Fruit fly (Drosophila melanogaster) whole organism, embryonic: Measurements from ENCODE around the gene Rbp1-like.
A peak's percentile ranks its signal among the peaks of the same experiment; 100 is the strongest.

Experiments
- Adf1 ChIP-seq: fragments of 200-800 bp; sonication (Bioruptor generic); IDR thresholded peaks from 2 replicates; pipeline ENCODE4 v1.3.6; 2022; ENCODE audit warnings: missing biosample characterization, missing genetic modification characterization
- Asciz ChIP-seq: fragments of 200-800 bp; sonication (Bioruptor generic); optimal IDR thresholded peaks from 2 replicates; lab custom pipeline; 2017; ENCODE audit warnings: missing biosample characterization, mild to moderate bottlenecking, missing genetic modification characterization, missing genetic modification reagents
- BEAF-32 ChIP-seq: fragments of 200-800 bp; sonication (Bioruptor generic); optimal IDR thresholded peaks from 3 replicates; lab custom pipeline; 2017; ENCODE audit warnings: missing biosample characterization, missing genetic modification characterization, mild to moderate bottlenecking, moderate library complexity, missing genetic modification reagents
- Bdp1 ChIP-seq: fragments of 200-800 bp; sonication (Bioruptor generic); optimal IDR thresholded peaks from 3 replicates; lab custom pipeline; 2016; ENCODE audit warnings: missing biosample characterization, missing genetic modification characterization
- BtbVII ChIP-seq: fragments of 200-800 bp; sonication (Bioruptor generic); optimal IDR thresholded peaks from 3 replicates; lab custom pipeline; 2017; ENCODE audit warnings: missing biosample characterization, mild to moderate bottlenecking, missing genetic modification characterization
- Bteb2 ChIP-seq: fragments of 200-800 bp; sonication (Bioruptor generic); optimal IDR thresholded peaks from 2 replicates; lab custom pipeline; 2016; ENCODE audit warnings: missing biosample characterization, missing genetic modification characterization
- CG10267 ChIP-seq: fragments of 200-800 bp; sonication (Bioruptor generic); optimal IDR thresholded peaks from 2 replicates; lab custom pipeline; 2018; ENCODE audit warnings: missing biosample characterization, mild to moderate bottlenecking, missing genetic modification characterization, moderate library complexity
- CG10565 ChIP-seq: fragments of 200-800 bp; sonication (Bioruptor generic); optimal IDR thresholded peaks from 3 replicates; lab custom pipeline; 2016; ENCODE audit warnings: missing biosample characterization, mild to moderate bottlenecking, missing genetic modification characterization
- CG11696 ChIP-seq: fragments of 200-800 bp; sonication (Bioruptor generic); IDR thresholded peaks from 2 replicates; pipeline ENCODE4 v1.3.6; 2022; ENCODE audit warnings: missing biosample characterization, missing genetic modification characterization
- CG12659 ChIP-seq: fragments of 200-800 bp; sonication (Bioruptor generic); optimal IDR thresholded peaks from 3 replicates; lab custom pipeline; 2017; ENCODE audit warnings: mild to moderate bottlenecking, missing biosample characterization, missing genetic modification reagents, missing genetic modification characterization
- CG13624 ChIP-seq: fragments of 200-800 bp; sonication (Bioruptor generic); optimal IDR thresholded peaks from 2 replicates; lab custom pipeline; 2016; ENCODE audit warnings: missing biosample characterization, missing genetic modification characterization
- CG1832 ChIP-seq: fragments of 200-800 bp; sonication (Bioruptor generic); optimal IDR thresholded peaks from 2 replicates; lab custom pipeline; 2017; ENCODE audit warnings: missing biosample characterization, mild to moderate bottlenecking, missing genetic modification characterization, inconsistent platforms
- CG2199 ChIP-seq: fragments of 200-800 bp; sonication (Bioruptor generic); IDR thresholded peaks from 3 replicates; pipeline ENCODE4 v1.3.6; 2022; ENCODE audit warnings: missing biosample characterization, missing genetic modification characterization
- CG2875 ChIP-seq: fragments of 200-800 bp; sonication (Bioruptor generic); optimal IDR thresholded peaks from 2 replicates; lab custom pipeline; 2017; ENCODE audit warnings: missing biosample characterization, mild to moderate bottlenecking, missing genetic modification characterization, missing genetic modification reagents
- CG30431 ChIP-seq: fragments of 200-800 bp; sonication (Bioruptor generic); optimal IDR thresholded peaks from 2 replicates; lab custom pipeline; 2017; ENCODE audit warnings: missing biosample characterization, missing genetic modification characterization
- CG31224 ChIP-seq: fragments of 200-800 bp; sonication (Bioruptor generic); IDR thresholded peaks from 2 replicates; pipeline ENCODE4 v1.3.6; 2022; ENCODE audit warnings: missing biosample characterization, missing genetic modification characterization
- CG4404 ChIP-seq: fragments of 200-800 bp; sonication (Bioruptor generic); IDR thresholded peaks from 2 replicates; pipeline ENCODE4 v1.3.6; 2022; ENCODE audit warnings: missing biosample characterization, missing genetic modification characterization
- CG6254 ChIP-seq: fragments of 200-800 bp; sonication (Bioruptor generic); optimal IDR thresholded peaks from 3 replicates; lab custom pipeline; 2017; ENCODE audit warnings: mild to moderate bottlenecking, missing biosample characterization, missing genetic modification reagents, missing genetic modification characterization
- CG6765 ChIP-seq: fragments of 200-800 bp; sonication (Bioruptor generic); optimal IDR thresholded peaks from 3 replicates; lab custom pipeline; 2017; ENCODE audit warnings: missing biosample characterization, mild to moderate bottlenecking, missing genetic modification characterization
- CG7271 ChIP-seq: fragments of 200-800 bp; sonication (Bioruptor generic); optimal IDR thresholded peaks from 2 replicates; lab custom pipeline; 2018; ENCODE audit warnings: missing biosample characterization, mild to moderate bottlenecking, missing genetic modification characterization, moderate library complexity
- CG7786 ChIP-seq: fragments of 200-800 bp; sonication (Bioruptor generic); optimal IDR thresholded peaks from 2 replicates; lab custom pipeline; 2016; ENCODE audit warnings: missing biosample characterization, missing genetic modification characterization
- CG8944 ChIP-seq: fragments of 200-800 bp; sonication (Bioruptor generic); optimal IDR thresholded peaks from 3 replicates; lab custom pipeline; 2016; ENCODE audit warnings: missing biosample characterization, missing genetic modification characterization
- CG9215 ChIP-seq: fragments of 200-800 bp; sonication (Bioruptor generic); IDR thresholded peaks from 2 replicates; pipeline ENCODE4 v1.3.6; 2022; ENCODE audit warnings: missing biosample characterization, missing genetic modification characterization
- Dad ChIP-seq: fragments of 200-800 bp; sonication (Bioruptor generic); optimal IDR thresholded peaks from 3 replicates; lab custom pipeline; 2016; ENCODE audit warnings: missing biosample characterization, missing genetic modification characterization
- Dbx ChIP-seq: fragments of 200-800 bp; sonication (Bioruptor generic); IDR thresholded peaks from 3 replicates; pipeline ENCODE4 v1.3.6; 2022; ENCODE audit warnings: missing biosample characterization, missing genetic modification characterization
- Dll ChIP-seq: fragments of 200-800 bp; sonication (Bioruptor generic); IDR thresholded peaks from 4 replicates; pipeline ENCODE4 v1.3.6; 2022; ENCODE audit warnings: missing biosample characterization, missing genetic modification characterization; ENCODE audit not compliant: partially characterized antibody
- Ets65A ChIP-seq: fragments of 200-800 bp; sonication (Bioruptor generic); peaks from one replicate; lab custom pipeline; 2016; ENCODE audit warnings: missing biosample characterization, missing genetic modification characterization
- Fer3 ChIP-seq: fragments of 200-800 bp; sonication (Bioruptor generic); optimal IDR thresholded peaks from 2 replicates; lab custom pipeline; 2018; ENCODE audit warnings: missing biosample characterization, mild to moderate bottlenecking, missing genetic modification characterization, moderate library complexity
- Gsc ChIP-seq: fragments of 200-800 bp; sonication (Bioruptor generic); IDR thresholded peaks from 2 replicates; pipeline ENCODE4 v1.3.6; 2022; ENCODE audit warnings: missing biosample characterization, missing genetic modification characterization
- Jarid2 ChIP-seq: fragments of 200-800 bp; sonication (Bioruptor generic); optimal IDR thresholded peaks from 3 replicates; lab custom pipeline; 2017; ENCODE audit warnings: mild to moderate bottlenecking, missing biosample characterization, missing genetic modification reagents, missing genetic modification characterization
- NC2β ChIP-seq: fragments of 200-800 bp; sonication (Bioruptor generic); optimal IDR thresholded peaks from 2 replicates; lab custom pipeline; 2016; ENCODE audit warnings: missing biosample characterization, missing genetic modification characterization
- Poxn ChIP-seq: fragments of 200-800 bp; sonication (Bioruptor generic); IDR thresholded peaks from 2 replicates; pipeline ENCODE4 v1.3.6; 2022; ENCODE audit warnings: missing biosample characterization, missing genetic modification characterization
- Spps ChIP-seq: fragments of 200-800 bp; sonication (Bioruptor generic); optimal IDR thresholded peaks from 2 replicates; lab custom pipeline; 2018; ENCODE audit warnings: missing biosample characterization, mild to moderate bottlenecking, missing genetic modification characterization
- ap ChIP-seq: fragments of 200-800 bp; sonication (Bioruptor generic); IDR thresholded peaks from 2 replicates; pipeline ENCODE4 v1.3.6; 2022; ENCODE audit warnings: missing biosample characterization, missing genetic modification characterization
- ase ChIP-seq: fragments of 200-800 bp; sonication (Bioruptor generic); IDR thresholded peaks from 3 replicates; pipeline ENCODE4 v1.3.6; 2022; ENCODE audit warnings: missing biosample characterization, missing genetic modification characterization
- emc ChIP-seq: fragments of 200-800 bp; sonication (Bioruptor generic); optimal IDR thresholded peaks from 2 replicates; lab custom pipeline; 2016; ENCODE audit warnings: missing biosample characterization, missing genetic modification characterization
- fd3F ChIP-seq: fragments of 200-800 bp; sonication (Bioruptor generic); optimal IDR thresholded peaks from 2 replicates; lab custom pipeline; 2018; ENCODE audit warnings: missing biosample characterization, mild to moderate bottlenecking, missing genetic modification characterization, moderate library complexity
- gce ChIP-seq: fragments of 200-800 bp; sonication (Bioruptor generic); IDR thresholded peaks from 3 replicates; pipeline ENCODE4 v1.3.6; 2022; ENCODE audit warnings: missing biosample characterization, missing genetic modification characterization
- gem ChIP-seq: fragments of 200-800 bp; sonication (Bioruptor generic); optimal IDR thresholded peaks from 2 replicates; lab custom pipeline; 2019; ENCODE audit warnings: missing biosample characterization, mild to moderate bottlenecking, missing genetic modification characterization, moderate library complexity
- gsb ChIP-seq: fragments of 200-800 bp; sonication (Bioruptor generic); IDR thresholded peaks from 2 replicates; pipeline ENCODE4 v1.3.6; 2022; ENCODE audit warnings: missing biosample characterization, missing genetic modification characterization
- ind ChIP-seq: fragments of 200-800 bp; sonication (Bioruptor generic); optimal IDR thresholded peaks from 3 replicates; lab custom pipeline; 2016; ENCODE audit warnings: missing biosample characterization, missing genetic modification characterization
- jing ChIP-seq: fragments of 200-800 bp; sonication (Bioruptor generic); optimal IDR thresholded peaks from 2 replicates; lab custom pipeline; 2018; ENCODE audit warnings: missing biosample characterization, mild to moderate bottlenecking, missing genetic modification characterization
- odd ChIP-seq: fragments of 200-800 bp; sonication (Bioruptor generic); optimal IDR thresholded peaks from 2 replicates; lab custom pipeline; 2017; ENCODE audit warnings: missing biosample characterization, mild to moderate bottlenecking, missing genetic modification characterization
- pnt ChIP-seq: fragments of 200-800 bp; sonication (Bioruptor generic); optimal IDR thresholded peaks from 3 replicates; lab custom pipeline; 2016; ENCODE audit warnings: missing biosample characterization, missing genetic modification characterization
- slou ChIP-seq: fragments of 200-800 bp; sonication (Bioruptor generic); optimal IDR thresholded peaks from 3 replicates; lab custom pipeline; 2016; ENCODE audit warnings: missing biosample characterization, missing genetic modification characterization
- slp2 ChIP-seq: fragments of 200-800 bp; sonication (Bioruptor generic); optimal IDR thresholded peaks from 2 replicates; lab custom pipeline; 2016; ENCODE audit warnings: missing biosample characterization, missing genetic modification characterization
- sug ChIP-seq: fragments of 200-800 bp; optimal IDR thresholded peaks from 2 replicates; lab custom pipeline; 2019; ENCODE audit warnings: missing biosample characterization, mild to moderate bottlenecking, missing genetic modification characterization, moderate library complexity
- tgo ChIP-seq: fragments of 200-800 bp; sonication (Bioruptor generic); IDR thresholded peaks from 3 replicates; pipeline ENCODE4 v1.3.6; 2022; ENCODE audit warnings: missing biosample characterization, missing genetic modification characterization
- toy ChIP-seq: fragments of 200-800 bp; sonication (Bioruptor generic); IDR thresholded peaks from 2 replicates; pipeline ENCODE4 v1.3.6; 2022; ENCODE audit warnings: missing biosample characterization, missing genetic modification characterization
- z ChIP-seq: fragments of 200-800 bp; sonication (Bioruptor generic); IDR thresholded peaks from 3 replicates; pipeline ENCODE4 v1.3.6; 2022; ENCODE audit warnings: missing biosample characterization, missing genetic modification characterization
- zen2 ChIP-seq: fragments of 200-800 bp; sonication (Bioruptor generic); IDR thresholded peaks from 3 replicates; pipeline ENCODE4 v1.3.6; 2022; ENCODE audit warnings: missing biosample characterization, missing genetic modification characterization; ENCODE audit not compliant: partially characterized antibody

Gene Rbp1-like

DNA sequence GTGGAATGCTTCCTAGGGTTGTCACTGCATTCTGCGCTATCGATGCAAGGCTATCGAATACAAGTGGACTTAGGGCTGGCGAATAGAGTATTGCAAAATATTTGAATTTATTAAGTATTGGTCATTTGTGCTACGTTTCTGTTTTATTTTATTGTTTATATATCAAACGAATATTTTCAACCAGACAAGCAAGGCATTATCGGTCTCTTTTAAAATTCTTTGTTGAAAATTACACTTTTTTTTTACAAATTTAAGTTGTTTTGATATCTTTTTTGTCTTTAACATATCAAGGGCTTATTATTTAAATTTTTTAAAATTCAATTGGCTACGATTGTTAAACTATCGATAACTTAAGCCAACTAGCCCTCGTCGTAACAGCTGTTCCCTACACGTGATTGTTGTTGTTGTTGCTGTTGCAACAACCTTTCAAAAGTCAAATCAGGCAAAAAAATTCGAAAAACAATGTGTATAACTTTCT lies 2.7 kb upstream of the Rbp1-like start, which contains the start of the genes Ype and CG1662 (continued):
- peak; percentile 74 for TF ChIP-seq CG4404
- no peak for TF ChIP-seq Gsc (GFP tag; lab: Robert Waterston, UW)
- peak; percentile 30 for TF ChIP-seq slp2 (GFP tag; lab: Kevin White, UChicago)
- TF ChIP-seq BtbVII (GFP tag; lab: Kevin White, UChicago): peak; percentile 54
- TF ChIP-seq Dbx (GFP tag; lab: Robert Waterston, UW): peak; percentile 69
- TF ChIP-seq fd3F (GFP tag; lab: Kevin White, UChicago): peak; percentile 65
- TF ChIP-seq z (GFP tag; lab: Robert Waterston, UW): no peak
- TF ChIP-seq sug: peak; percentile 75
- TF ChIP-seq CG10267 (tag; lab: Kevin White, UChicago): peak; percentile 89
- peak; percentile 58 for TF ChIP-seq slou
- TF ChIP-seq Adf1 (GFP tag; lab: Robert Waterston, UW): no peak
- TF ChIP-seq CG30431 (GFP tag; lab: Kevin White, UChicago): peak; percentile 24
- peak; percentile 82 for TF ChIP-seq Dll (GFP tag; lab: Robert Waterston, UW)
- peak; percentile 59 for TF ChIP-seq Dad (GFP tag; lab: Kevin White, UChicago)
- no peak for TF ChIP-seq CG10565 (GFP tag; lab: Kevin White, UChicago)
- TF ChIP-seq CG1832 (GFP tag; lab: Kevin White, UChicago): no peak
- peak; percentile 33; the same call in 1 of the 2 replicates for TF ChIP-seq ap (GFP tag; lab: Robert Waterston, UW)
- TF ChIP-seq CG7786 (GFP tag; lab: Kevin White, UChicago): peak; percentile 47
- no peak for TF ChIP-seq Poxn (GFP tag; lab: Robert Waterston, UW)
- peak; percentile 66 for TF ChIP-seq CG9215 (GFP tag; lab: Robert Waterston, UW)
- TF ChIP-seq Bteb2: peak; percentile 49
- TF ChIP-seq jing: no peak
- TF ChIP-seq CG2199 (GFP tag; lab: Robert Waterston, UW): no peak
- peak; percentile 34 for TF ChIP-seq odd
- peak; percentile 66 for TF ChIP-seq tgo (GFP tag; lab: Robert Waterston, UW)
- peak; percentile 84 for TF ChIP-seq CG12659 (GFP tag; lab: Kevin White, UChicago)
- TF ChIP-seq gem (tag; lab: Kevin White, UChicago): peak; percentile 84
- peak; percentile 67 for TF ChIP-seq CG13624 (GFP tag; lab: Kevin White, UChicago)
- peak; percentile 90 for TF ChIP-seq BEAF-32
- TF ChIP-seq ase: peak; percentile 42; the same call in 1 of the 3 replicates
- TF ChIP-seq ind (GFP tag; lab: Kevin White, UChicago): peak; percentile 74
- TF ChIP-seq gce (GFP tag; lab: Robert Waterston, UW): no peak
- peak; percentile 19 for TF ChIP-seq Asciz
- no peak; the same call in 1 of the 2 replicates for TF ChIP-seq CG11696 (GFP tag; lab: Robert Waterston, UW)
- TF ChIP-seq zen2 (GFP tag; lab: Robert Waterston, UW): peak; percentile 56; the same call in 1 of the 3 replicates
- TF ChIP-seq NC2β: peak; percentile 42
- TF ChIP-seq CG8944 (GFP tag; lab: Kevin White, UChicago): peak; percentile 54
- TF ChIP-seq gsb: peak; percentile 14; the same call in 1 of the 2 replicates
- peak; percentile 25 for TF ChIP-seq CG2875
- no peak for TF ChIP-seq Jarid2
- TF ChIP-seq Fer3 (tag; lab: Kevin White, UChicago): peak; percentile 63
- TF ChIP-seq pnt: peak; percentile 50
- TF ChIP-seq CG7271 (tag; lab: Kevin White, UChicago): no peak
- TF ChIP-seq toy: no peak
- peak; percentile 72 for TF ChIP-seq Bdp1 (GFP tag; lab: Kevin White, UChicago)
- peak; percentile 51 for TF ChIP-seq CG6765 (GFP tag; lab: Kevin White, UChicago)
- peak; percentile 29 for TF ChIP-seq Spps (tag; lab: Kevin White, UChicago)
- peak; percentile 98 for TF ChIP-seq Ets65A
- TF ChIP-seq CG31224 (GFP tag; lab: Robert Waterston, UW): peak; percentile 38; the same call in 1 of the 2 replicates
- peak; percentile 28 for TF ChIP-seq emc
- no peak for TF ChIP-seq CG6254 (GFP tag; lab: Kevin White, UChicago)
